Fruit fly (Drosophila melanogaster) whole organism, pupa: ENCODE measurements around the gene CG33191.

Source experiments
- CG10348 ChIP-seq: fragments of 200-800 bp; sonication (Bioruptor generic); IDR thresholded peaks from 2 replicates; pipeline ENCODE4 v1.3.6; 2022; ENCODE audit warnings: missing biosample characterization, missing genetic modification characterization
- CG12605 ChIP-seq: fragments of 200-800 bp; sonication (Bioruptor generic); IDR thresholded peaks from 2 replicates; pipeline ENCODE4 v1.3.6; 2022; ENCODE audit warnings: missing biosample characterization, missing genetic modification characterization
- CG13204 ChIP-seq: fragments of 200-800 bp; sonication (Bioruptor generic); optimal IDR thresholded peaks from 2 replicates; lab custom pipeline; 2018; ENCODE audit warnings: missing biosample characterization, mild to moderate bottlenecking, missing genetic modification characterization, moderate library complexity
- CG14655 ChIP-seq: fragments of 200-800 bp; sonication (Bioruptor generic); optimal IDR thresholded peaks from 3 replicates; lab custom pipeline; 2017; ENCODE audit warnings: mild to moderate bottlenecking, missing biosample characterization, missing genetic modification reagents, missing genetic modification characterization
- CG15710 ChIP-seq: fragments of 200-800 bp; sonication (Bioruptor generic); optimal IDR thresholded peaks from 2 replicates; lab custom pipeline; 2018; ENCODE audit warnings: missing biosample characterization, mild to moderate bottlenecking, missing genetic modification characterization, moderate library complexity
- CG17806 ChIP-seq: fragments of 200-800 bp; sonication (Bioruptor generic); optimal IDR thresholded peaks from 2 replicates; lab custom pipeline; 2018; ENCODE audit warnings: missing biosample characterization, mild to moderate bottlenecking, missing genetic modification characterization, moderate library complexity
- CG32121 ChIP-seq: fragments of 200-800 bp; sonication (Bioruptor generic); IDR thresholded peaks from 2 replicates; pipeline ENCODE4 v1.3.6; 2022; ENCODE audit warnings: missing biosample characterization, missing genetic modification characterization
- CG34367 ChIP-seq: fragments of 200-800 bp; sonication (Bioruptor generic); optimal IDR thresholded peaks from 2 replicates; lab custom pipeline; 2018; ENCODE audit warnings: missing biosample characterization, mild to moderate bottlenecking, missing genetic modification characterization
- CG4496 ChIP-seq: fragments of 200-800 bp; sonication (Bioruptor generic); IDR thresholded peaks from 3 replicates; pipeline ENCODE4 v1.3.6; 2022; ENCODE audit warnings: missing biosample characterization, missing genetic modification characterization
- CG8159 ChIP-seq: fragments of 200-800 bp; sonication (Bioruptor generic); optimal IDR thresholded peaks from 3 replicates; lab custom pipeline; 2018; ENCODE audit warnings: missing biosample characterization, mild to moderate bottlenecking, missing genetic modification characterization, moderate library complexity
- CG8301 ChIP-seq: fragments of 200-800 bp; sonication (Bioruptor generic); optimal IDR thresholded peaks from 2 replicates; lab custom pipeline; 2018; ENCODE audit warnings: missing biosample characterization, mild to moderate bottlenecking, missing genetic modification characterization
- CG9948 ChIP-seq: fragments of 200-800 bp; sonication (Bioruptor generic); optimal IDR thresholded peaks from 2 replicates; lab custom pipeline; 2018; ENCODE audit warnings: missing biosample characterization, mild to moderate bottlenecking, missing genetic modification characterization, moderate library complexity
- D1 ChIP-seq: fragments of 200-800 bp; sonication (Bioruptor generic); optimal IDR thresholded peaks from 2 replicates; lab custom pipeline; 2018; ENCODE audit warnings: missing biosample characterization, mild to moderate bottlenecking, missing genetic modification characterization, moderate library complexity
- EcR ChIP-seq: fragments of 200-800 bp; sonication (Bioruptor generic); optimal IDR thresholded peaks from 3 replicates; lab custom pipeline; 2019; ENCODE audit warnings: missing biosample characterization, missing genetic modification characterization, mild to moderate bottlenecking, moderate library complexity, missing genetic modification reagents
- Ets98B ChIP-seq: fragments of 200-800 bp; sonication (Bioruptor generic); IDR thresholded peaks from 2 replicates; pipeline ENCODE4 v1.3.6; 2022; ENCODE audit warnings: missing biosample characterization, missing genetic modification characterization
- Pif1A ChIP-seq: fragments of 200-800 bp; sonication (Bioruptor generic); optimal IDR thresholded peaks from 3 replicates; lab custom pipeline; 2016; ENCODE audit warnings: missing biosample characterization, missing genetic modification characterization
- Pif1B ChIP-seq: fragments of 200-800 bp; sonication (Bioruptor generic); optimal IDR thresholded peaks from 3 replicates; lab custom pipeline; 2016; ENCODE audit warnings: missing biosample characterization, missing genetic modification characterization
- Snoo ChIP-seq: fragments of 200-800 bp; sonication (Bioruptor generic); optimal IDR thresholded peaks from 3 replicates; lab custom pipeline; 2017; ENCODE audit warnings: missing biosample characterization, mild to moderate bottlenecking, missing genetic modification characterization, inconsistent platforms
- fd96Ca ChIP-seq: fragments of 200-800 bp; sonication (Bioruptor generic); IDR thresholded peaks from 3 replicates; pipeline ENCODE4 v1.3.6; 2022; ENCODE audit warnings: missing biosample characterization, missing genetic modification characterization
- gl ChIP-seq: fragments of 200-800 bp; sonication (Bioruptor generic); optimal IDR thresholded peaks from 2 replicates; lab custom pipeline; 2018; ENCODE audit warnings: missing biosample characterization, mild to moderate bottlenecking, missing genetic modification characterization
- rn ChIP-seq: fragments of 200-800 bp; sonication (Bioruptor generic); IDR thresholded peaks from 2 replicates; pipeline ENCODE4 v1.3.6; 2022; ENCODE audit warnings: missing biosample characterization, missing genetic modification characterization

CG33191 gene

dm6 chr3R:8779823-8780222 is at the start of gene CG33191:
CG33191 (minus strand) TSS chr3R:8779923.
- TF ChIP-seq Pif1A (GFP tag; lab: Kevin White, UChicago) (no peak), CG14655 (GFP tag; lab: Kevin White, UChicago) (no peak), Snoo (no peak), CG10348 (no peak), CG13204 (no peak), CG4496 (GFP tag; lab: Robert Waterston, UW) (no peak), CG34367 (no peak), Ets98B (GFP tag; lab: Robert Waterston, UW) (no peak), CG8301 (tag; lab: Kevin White, UChicago) (no peak)

DNA sequence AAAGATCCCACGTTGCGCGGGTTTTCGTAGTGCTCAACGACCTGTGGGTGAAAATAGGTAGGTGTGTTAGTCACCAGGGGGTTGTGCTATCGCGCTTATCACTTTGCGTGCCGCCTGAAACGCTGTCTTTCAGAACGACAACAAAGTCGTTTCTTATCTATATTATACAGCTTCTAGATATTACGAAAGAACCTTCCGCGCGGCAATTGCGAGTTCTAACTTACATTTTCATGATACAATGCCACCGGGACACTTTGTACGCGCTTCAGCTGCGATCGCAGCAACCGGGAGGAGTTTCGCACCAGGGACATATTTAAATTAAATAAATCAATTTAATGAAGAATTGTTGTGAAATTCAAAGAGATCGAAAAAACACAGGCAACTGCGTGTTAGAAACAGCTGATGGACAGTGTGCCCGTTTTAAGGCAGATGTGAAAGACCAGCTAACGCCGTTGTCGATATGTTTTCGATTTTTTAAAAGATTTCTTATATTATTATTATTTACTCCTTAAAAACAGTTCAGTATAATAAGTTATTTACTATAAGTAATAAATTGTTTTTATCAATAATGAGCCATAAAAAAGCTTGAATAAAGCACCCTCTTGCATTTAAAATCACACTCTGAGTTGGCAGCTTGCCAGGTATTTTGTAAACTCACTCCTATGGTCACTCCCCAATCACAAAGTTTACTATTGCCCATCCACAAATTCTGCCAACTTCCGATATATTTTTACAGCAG is 44.2 kb upstream of the CG33191 start, which contains the start of the genes IscU and CG8379:
Gene IscU (minus strand): TSS at position 417 of the 739 bp plus-strand sequence.
Gene CG8379 (plus strand): TSS at position 651 of the 739 bp plus-strand sequence.
- TF ChIP-seq Pif1A (GFP tag; lab: Kevin White, UChicago) (no peak), CG8159 (tag; lab: Kevin White, UChicago) (no peak), Pif1B (GFP tag; lab: Kevin White, UChicago) (no peak), CG13204 (no peak), Snoo (no peak), Ets98B (GFP tag; lab: Robert Waterston, UW) (no peak), rn (GFP tag; lab: Robert Waterston, UW) (no peak), CG15710 (no peak), CG12605 (GFP tag; lab: Robert Waterston, UW) (no peak), CG14655 (GFP tag; lab: Kevin White, UChicago) (no peak), EcR (GFP tag; lab: Kevin White, UChicago) (no peak), CG34367 (no peak)

DNA sequence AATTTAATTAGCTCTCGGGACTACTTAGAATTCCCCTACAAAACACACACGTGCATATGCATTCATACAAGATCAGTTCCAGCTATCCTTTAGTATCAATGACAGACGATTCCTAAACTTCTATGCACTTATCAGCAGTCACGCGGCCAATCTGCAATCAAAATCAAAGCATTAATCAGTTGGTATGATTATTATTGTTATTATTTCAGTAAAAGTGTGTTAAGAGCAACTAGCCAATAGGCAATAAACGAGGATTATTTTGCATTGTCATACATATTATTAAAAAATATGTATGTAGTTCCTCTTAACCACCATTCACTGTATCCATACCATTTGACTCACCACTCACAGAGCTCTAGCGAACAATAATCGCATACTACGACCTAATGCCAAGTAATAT is 43.2 kb upstream of the CG33191 start:
- no peak for TF ChIP-seq CG8159 (tag; lab: Kevin White, UChicago)
- no peak for TF ChIP-seq fd96Ca
- no peak for TF ChIP-seq Pif1A (GFP tag; lab: Kevin White, UChicago)
- TF ChIP-seq CG17806 (tag; lab: Kevin White, UChicago) = no peak
- TF ChIP-seq CG4496 (GFP tag; lab: Robert Waterston, UW) = no peak
- TF ChIP-seq CG12605 (GFP tag; lab: Robert Waterston, UW) = no peak
- TF ChIP-seq EcR (GFP tag; lab: Kevin White, UChicago) = no peak
- TF ChIP-seq, all 21 proteins: peak for 0

DNA sequence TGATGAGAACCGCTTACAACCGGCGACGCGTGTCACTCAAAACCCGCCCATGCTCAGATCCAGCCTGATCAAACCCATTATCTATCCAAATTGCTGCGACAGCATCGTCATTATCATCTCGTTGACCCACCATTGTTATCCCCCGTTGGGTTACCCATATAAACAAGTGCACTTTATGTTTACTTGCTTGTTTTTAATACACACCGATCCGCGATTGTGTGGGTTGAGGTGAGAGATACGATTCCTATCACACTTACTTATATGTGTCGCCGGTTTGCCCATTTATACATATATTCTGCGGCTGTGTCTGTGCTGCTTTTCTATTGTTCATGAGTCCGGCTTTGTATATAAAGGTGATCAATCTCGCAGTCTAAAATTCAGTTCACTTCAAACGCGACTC is 41.9 kb upstream of the CG33191 start, which contains the start of gene CG8369:
Gene CG8369 (plus strand): TSS at position 386 of the 400 bp plus-strand sequence.
- TF ChIP-seq CG8301 (tag; lab: Kevin White, UChicago) (no peak), EcR (GFP tag; lab: Kevin White, UChicago) (peak; percentile 51)

dm6 chr3R:8820428-8820912 is 40.7 kb upstream of the CG33191 start, which contains the start of gene aqz:
aqz (minus strand) TSS chr3R:8820682.
- TF ChIP-seq Ets98B (GFP tag; lab: Robert Waterston, UW) (peak; percentile 52; the same call in 1 of the 2 replicates), CG12605 (GFP tag; lab: Robert Waterston, UW) (peak; percentile 63), fd96Ca (no peak), CG8159 (tag; lab: Kevin White, UChicago) (no peak), Snoo (peak; percentile 12), Pif1B (GFP tag; lab: Kevin White, UChicago) (peak; percentile 10), rn (GFP tag; lab: Robert Waterston, UW) (no peak), CG14655 (GFP tag; lab: Kevin White, UChicago) (no peak), CG34367 (peak; percentile 36), D1 (tag; lab: Kevin White, UChicago) (peak; percentile 48), CG9948 (tag; lab: Kevin White, UChicago) (no peak), CG10348 (no peak), Pif1A (GFP tag; lab: Kevin White, UChicago) (peak; percentile 32), CG17806 (tag; lab: Kevin White, UChicago) (peak; percentile 2), CG4496 (GFP tag; lab: Robert Waterston, UW) (peak; percentile 68), CG13204 (no peak), CG15710 (no peak), CG8301 (tag; lab: Kevin White, UChicago) (peak; percentile 2), CG32121 (GFP tag; lab: Robert Waterston, UW) (peak; percentile 26; the same call in 1 of the 2 replicates), EcR (GFP tag; lab: Kevin White, UChicago) (peak; percentile 9), gl (tag; lab: Kevin White, UChicago) (no peak)

dm6 chr3R:8819551-8820057 is 39.9 kb upstream of the CG33191 start:
- TF ChIP-seq CG12605 (GFP tag; lab: Robert Waterston, UW) (no peak), CG9948 (tag; lab: Kevin White, UChicago) (no peak), Pif1B (GFP tag; lab: Kevin White, UChicago) (no peak), CG17806 (tag; lab: Kevin White, UChicago) (no peak), CG8159 (tag; lab: Kevin White, UChicago) (no peak), Pif1A (GFP tag; lab: Kevin White, UChicago) (no peak), fd96Ca (peak; percentile 42; the same call in 1 of the 3 replicates), D1 (tag; lab: Kevin White, UChicago) (no peak), CG13204 (no peak), CG8301 (tag; lab: Kevin White, UChicago) (no peak), CG14655 (GFP tag; lab: Kevin White, UChicago) (no peak), Ets98B (GFP tag; lab: Robert Waterston, UW) (peak; percentile 7; the same call in 1 of the 2 replicates), CG10348 (no peak), EcR (GFP tag; lab: Kevin White, UChicago) (peak; percentile 30), rn (GFP tag; lab: Robert Waterston, UW) (no peak), CG32121 (GFP tag; lab: Robert Waterston, UW) (no peak), CG15710 (no peak), CG34367 (no peak), Snoo (no peak), gl (tag; lab: Kevin White, UChicago) (peak; percentile 33), CG4496 (GFP tag; lab: Robert Waterston, UW) (no peak)
- TF ChIP-seq, all 21 proteins: peak for 4
